Worm (Caenorhabditis elegans) whole organism, L4 larva: ENCODE measurements around the gene cyp-32A1.

Experiments
- R02D3.7 ChIP-seq: fragments of 150-350 bp; sonication (generic microtip); optimal IDR thresholded peaks from 3 replicates; lab custom pipeline; 2014; ENCODE audit warnings: missing biosample characterization, missing genetic modification characterization
- T26A8.4 ChIP-seq: fragments of 200-800 bp; sonication (Bioruptor generic); IDR thresholded peaks from 2 replicates; pipeline ENCODE4 v1.3.6; 2022; ENCODE audit warnings: missing genetic modification characterization, missing compliant biosample characterization
- Y105C5A.15 ChIP-seq: fragments of 200-800 bp; sonication (Bioruptor generic); IDR thresholded peaks from 2 replicates; pipeline ENCODE4 v1.3.6; 2022; ENCODE audit warnings: missing genetic modification characterization, missing compliant biosample characterization
- Y5F2A.4 ChIP-seq: fragments of 200-800 bp; sonication (Bioruptor generic); optimal IDR thresholded peaks from 2 replicates; lab custom pipeline; 2018; ENCODE audit warnings: mild to moderate bottlenecking, missing genetic modification characterization, missing compliant biosample characterization
- Y75B8A.6 ChIP-seq: fragments of 200-800 bp; sonication (Bioruptor generic); IDR thresholded peaks from 2 replicates; pipeline ENCODE4 v1.3.6; 2022; ENCODE audit warnings: missing genetic modification reagents, missing genetic modification characterization, missing compliant biosample characterization
- aha-1 ChIP-seq: fragments of 150-350 bp; peaks from one replicate; lab custom pipeline; 2014; ENCODE audit warnings: missing biosample characterization, missing genetic modification characterization
- aly-2 ChIP-seq: sonication (generic microtip); optimal IDR thresholded peaks from 2 replicates; lab custom pipeline; 2018; ENCODE audit warnings: missing biosample characterization, missing genetic modification characterization
- arid-1 ChIP-seq: fragments of 200-800 bp; sonication (Bioruptor generic); conservative IDR thresholded peaks from 2 replicates; pipeline ENCODE4 v1.3.6; 2022; ENCODE audit warnings: missing genetic modification reagents, missing genetic modification characterization, missing compliant biosample characterization
- ceh-20 ChIP-seq: fragments of 200-800 bp; sonication (Bioruptor generic); IDR thresholded peaks from 2 replicates; pipeline ENCODE4 v1.3.6; 2022; ENCODE audit warnings: missing genetic modification reagents, missing genetic modification characterization, missing compliant biosample characterization
- ceh-44 ChIP-seq: fragments of 200-800 bp; sonication (Bioruptor generic); IDR thresholded peaks from 2 replicates; pipeline ENCODE4 v1.3.6; 2022; ENCODE audit warnings: missing genetic modification reagents, missing genetic modification characterization, missing compliant biosample characterization
- ctbp-1 ChIP-seq: fragments of 200-800 bp; sonication (Bioruptor generic); IDR thresholded peaks from 2 replicates; pipeline ENCODE4 v1.3.6; 2022; ENCODE audit warnings: missing genetic modification reagents, missing genetic modification characterization, missing compliant biosample characterization
- dmd-6 ChIP-seq: fragments of 200-800 bp; sonication (Bioruptor generic); IDR thresholded peaks from 2 replicates; pipeline ENCODE4 v1.3.6; 2022; ENCODE audit warnings: missing genetic modification reagents, missing genetic modification characterization, missing compliant biosample characterization
- egl-43 ChIP-seq: fragments of 200-800 bp; sonication (Bioruptor generic); IDR thresholded peaks from 2 replicates; pipeline ENCODE4 v1.3.6; 2022; ENCODE audit warnings: missing genetic modification reagents, missing genetic modification characterization, missing compliant biosample characterization
- gei-8 ChIP-seq: fragments of 200-800 bp; sonication (Bioruptor generic); optimal IDR thresholded peaks from 2 replicates; lab custom pipeline; 2018; ENCODE audit warnings: mild to moderate bottlenecking, missing genetic modification characterization, missing compliant biosample characterization
- hif-1 ChIP-seq, 2 experiments: sonication (generic microtip); optimal IDR thresholded peaks; 2 replicates each; lab custom pipeline; 2016 to 2017; ENCODE audit warnings: missing compliant biosample characterization in 2 of 2, missing genetic modification characterization in 2 of 2, missing genetic modification reagents in 2 of 2, missing genotype in 2 of 2, mild to moderate bottlenecking in 1 of 2
- hlh-11 ChIP-seq: fragments of 200-800 bp; sonication (Bioruptor generic); optimal IDR thresholded peaks from 2 replicates; lab custom pipeline; 2018; ENCODE audit warnings: mild to moderate bottlenecking, missing genetic modification characterization, missing compliant biosample characterization
- hmg-1.1 ChIP-seq: fragments of 200-800 bp; sonication (Bioruptor generic); IDR thresholded peaks from 2 replicates; pipeline ENCODE4 v1.3.6; 2022; ENCODE audit warnings: missing genetic modification reagents, missing genetic modification characterization, missing compliant biosample characterization
- lin-29 ChIP-seq: fragments of 200-800 bp; sonication (Bioruptor generic); IDR thresholded peaks from 2 replicates; pipeline ENCODE4 v1.3.6; 2022; ENCODE audit warnings: missing genetic modification reagents, missing genetic modification characterization, missing compliant biosample characterization
- mep-1 ChIP-seq: fragments of 150-350 bp; sonication (generic microtip); optimal IDR thresholded peaks from 3 replicates; lab custom pipeline; 2014; ENCODE audit warnings: missing biosample characterization, missing genetic modification characterization
- mxl-2 ChIP-seq: fragments of 200-800 bp; sonication (Bioruptor generic); conservative IDR thresholded peaks from 2 replicates; pipeline ENCODE4 v1.3.6; 2022; ENCODE audit warnings: missing genetic modification reagents, missing genetic modification characterization, missing compliant biosample characterization
- mxl-3 ChIP-seq: fragments of 200-800 bp; sonication (Bioruptor generic); optimal IDR thresholded peaks from 2 replicates; lab custom pipeline; 2018; ENCODE audit warnings: mild to moderate bottlenecking, missing genetic modification characterization, missing compliant biosample characterization
- nhr-237 ChIP-seq: sonication (generic microtip); optimal IDR thresholded peaks from 2 replicates; lab custom pipeline; 2017; ENCODE audit warnings: missing biosample characterization, missing genetic modification characterization
- nhr-48 ChIP-seq: sonication (generic microtip); optimal IDR thresholded peaks from 2 replicates; lab custom pipeline; 2016; ENCODE audit warnings: mild to moderate bottlenecking, missing genetic modification characterization, missing compliant biosample characterization
- saeg-2 ChIP-seq: fragments of 200-800 bp; sonication (Bioruptor generic); IDR thresholded peaks from 2 replicates; pipeline ENCODE4 v1.3.6; 2022; ENCODE audit warnings: missing genetic modification reagents, missing genetic modification characterization, missing compliant biosample characterization
- set-16 ChIP-seq: fragments of 200-800 bp; sonication (Bioruptor generic); IDR thresholded peaks from 2 replicates; pipeline ENCODE4 v1.3.6; 2022; ENCODE audit warnings: missing genetic modification reagents, missing genetic modification characterization, missing compliant biosample characterization
- spr-3 ChIP-seq: fragments of 200-800 bp; sonication (Bioruptor generic); optimal IDR thresholded peaks from 2 replicates; lab custom pipeline; 2018; ENCODE audit warnings: mild to moderate bottlenecking, missing genetic modification characterization, missing compliant biosample characterization
- tag-97 ChIP-seq: fragments of 200-800 bp; sonication (Bioruptor generic); IDR thresholded peaks from 2 replicates; pipeline ENCODE4 v1.3.6; 2022; ENCODE audit warnings: missing genetic modification characterization, missing compliant biosample characterization
- tra-1 ChIP-seq: fragments of 200-800 bp; sonication (Bioruptor generic); IDR thresholded peaks from 2 replicates; pipeline ENCODE4 v1.3.6; 2022; ENCODE audit warnings: missing genetic modification reagents, missing genetic modification characterization, missing compliant biosample characterization
- unc-130 ChIP-seq: sonication (generic microtip); optimal IDR thresholded peaks from 2 replicates; lab custom pipeline; 2016; ENCODE audit warnings: missing genetic modification reagents, missing genetic modification characterization, missing compliant biosample characterization
- unc-62 ChIP-seq, 3 experiments: fragments of 150-350 bp in 1 of 3; sonication (generic microtip); optimal IDR thresholded peaks in 2 of 3; peaks in 1 of 3; 1 replicate in 1 of 3; 2 replicates in 2 of 3; lab custom pipeline; 2014 to 2017; ENCODE audit warnings: missing biosample characterization in 3 of 3, missing genetic modification characterization in 3 of 3, missing genetic modification reagents in 3 of 3, missing genotype in 1 of 3
- vab-7 ChIP-seq: fragments of 200-800 bp; sonication (Bioruptor generic); IDR thresholded peaks from 2 replicates; pipeline ENCODE4 v1.3.6; 2022; ENCODE audit warnings: missing genetic modification reagents, missing genetic modification characterization, missing compliant biosample characterization
- zag-1 ChIP-seq: fragments of 150-350 bp; optimal IDR thresholded peaks from 2 replicates; lab custom pipeline; 2014; ENCODE audit warnings: missing biosample characterization, missing genetic modification characterization
- zfp-3 ChIP-seq: fragments of 200-800 bp; sonication (Bioruptor generic); conservative IDR thresholded peaks from 2 replicates; pipeline ENCODE4 v1.3.6; 2022; ENCODE audit warnings: missing genetic modification reagents, missing genetic modification characterization, missing compliant biosample characterization
- zip-11 ChIP-seq: fragments of 200-800 bp; sonication (Bioruptor generic); IDR thresholded peaks from 2 replicates; pipeline ENCODE4 v1.3.6; 2022; ENCODE audit warnings: missing genetic modification characterization, missing compliant biosample characterization
- ztf-11 ChIP-seq: fragments of 150-350 bp; optimal IDR thresholded peaks from 2 replicates; lab custom pipeline; 2014; ENCODE audit warnings: missing biosample characterization, missing genetic modification characterization

cyp-32A1 gene

ce11 chrV:7744068-7744467, 37.5 kb upstream of the cyp-32A1 start (continued):
- peak; percentile 80; the same call in 1 of the 2 replicates for TF ChIP-seq saeg-2 (GFP tag; lab: Robert Waterston, UW)
- no peak for TF ChIP-seq arid-1 (GFP tag; lab: Robert Waterston, UW)
- TF ChIP-seq ceh-44 (GFP tag; lab: Robert Waterston, UW) = no peak

- TF ChIP-seq unc-130 (GFP tag; lab: Kevin White, UChicago) (no peak), T26A8.4 (no peak), aha-1 (tag; lab: Kevin White, UChicago) (peak; percentile 92), tag-97 (no peak), spr-3 (no peak)
- TF ChIP-seq, all 104 proteins: peak for 1
These were observed 36.2 kb upstream of the cyp-32A1 start for ce11 chrV:7745386-7745785.

ce11 chrV:7745903-7746302, 35.7 kb upstream of the cyp-32A1 start:
- TF ChIP-seq unc-62 (GFP tag; optimal IDR thresholded peaks at IDR 0.05 in 1 of 2; lab: Kevin White, UChicago) = peak in 1 of 2 experiments; percentile 93
- no peak for TF ChIP-seq unc-62 (tag; optimal IDR thresholded peaks at IDR 0.05; lab: Kevin White, UChicago)
- no peak for TF ChIP-seq zag-1 (tag; lab: Kevin White, UChicago)
- TF ChIP-seq saeg-2 (GFP tag; lab: Robert Waterston, UW) = no peak
- no peak for TF ChIP-seq tag-97
- no peak for TF ChIP-seq nhr-237 (tag; lab: Kevin White, UChicago)
- TF ChIP-seq egl-43 (GFP tag; lab: Robert Waterston, UW) = 0 out of 2 replicates have a peak, but pooled peaks have one; percentile 39
- peak; percentile 12 for TF ChIP-seq hlh-11 (tag; lab: Kevin White, UChicago)
- 0 out of 2 replicates have a peak, but pooled peaks have one; percentile 26 for TF ChIP-seq ceh-20 (GFP tag; lab: Robert Waterston, UW)
- 0 out of 2 replicates have a peak, but pooled peaks have one; percentile 17 for TF ChIP-seq ctbp-1
- no peak for TF ChIP-seq Y5F2A.4
- no peak for TF ChIP-seq Y105C5A.15
- TF ChIP-seq zfp-3 (GFP tag; lab: Robert Waterston, UW) = no peak
- peak; percentile 73 for TF ChIP-seq set-16 (GFP tag; lab: Robert Waterston, UW)
- TF ChIP-seq nhr-48 (tag; lab: Kevin White, UChicago) = no peak
- no peak for TF ChIP-seq R02D3.7 (tag; lab: Kevin White, UChicago)
- no peak for TF ChIP-seq hif-1 (tag; optimal IDR thresholded peaks at IDR 0.05; lab: Kevin White, UChicago)
- TF ChIP-seq hmg-1.1 (GFP tag; lab: Robert Waterston, UW) = 0 out of 2 replicates have a peak, but pooled peaks have one; percentile 16
- no peak for TF ChIP-seq ztf-11 (tag; lab: Kevin White, UChicago)
- 0 out of 2 replicates have a peak, but pooled peaks have one; percentile 5 for TF ChIP-seq vab-7 (GFP tag; lab: Robert Waterston, UW)
- TF ChIP-seq dmd-6 (GFP tag; lab: Robert Waterston, UW) = peak; percentile 63
- TF ChIP-seq mxl-3 = peak; percentile 29
- TF ChIP-seq aly-2 (tag; lab: Kevin White, UChicago) = no peak
- no peak for TF ChIP-seq mep-1
- TF ChIP-seq tra-1 (GFP tag; lab: Robert Waterston, UW) = 0 out of 2 replicates have a peak, but pooled peaks have one; percentile 59
- TF ChIP-seq, all 104 proteins: peak for 11

- TF ChIP-seq gei-8 (GFP tag; lab: Kevin White, UChicago) = no peak
- TF ChIP-seq Y105C5A.15 = no peak
- TF ChIP-seq lin-29 (GFP tag; lab: Robert Waterston, UW) = no peak
- no peak for TF ChIP-seq zip-11
- TF ChIP-seq mxl-2 (GFP tag; lab: Robert Waterston, UW) = no peak
- TF ChIP-seq unc-62 (GFP tag; optimal IDR thresholded peaks at IDR 0.05 in 1 of 2; lab: Kevin White, UChicago) = peak in 1 of 2 experiments; percentile 97
- TF ChIP-seq unc-62 (tag; optimal IDR thresholded peaks at IDR 0.05; lab: Kevin White, UChicago) = no peak
- no peak for TF ChIP-seq mep-1
- TF ChIP-seq Y75B8A.6 (GFP tag; lab: Robert Waterston, UW) = no peak
These were observed 34.5 kb upstream of the cyp-32A1 start for ce11 chrV:7747132-7747531.
